Fruit fly (Drosophila melanogaster) whole organism, pupa: ENCODE measurements around the gene AP-1-2beta.

Source experiments
- CG10348 ChIP-seq: fragments of 200-800 bp; sonication (Bioruptor generic); IDR thresholded peaks from 2 replicates; pipeline ENCODE4 v1.3.6; 2022; ENCODE audit warnings: missing biosample characterization, missing genetic modification characterization
- CG12605 ChIP-seq: fragments of 200-800 bp; sonication (Bioruptor generic); IDR thresholded peaks from 2 replicates; pipeline ENCODE4 v1.3.6; 2022; ENCODE audit warnings: missing biosample characterization, missing genetic modification characterization
- CG13204 ChIP-seq: fragments of 200-800 bp; sonication (Bioruptor generic); optimal IDR thresholded peaks from 2 replicates; lab custom pipeline; 2018; ENCODE audit warnings: missing biosample characterization, mild to moderate bottlenecking, missing genetic modification characterization, moderate library complexity
- CG14655 ChIP-seq: fragments of 200-800 bp; sonication (Bioruptor generic); optimal IDR thresholded peaks from 3 replicates; lab custom pipeline; 2017; ENCODE audit warnings: mild to moderate bottlenecking, missing biosample characterization, missing genetic modification reagents, missing genetic modification characterization
- CG15710 ChIP-seq: fragments of 200-800 bp; sonication (Bioruptor generic); optimal IDR thresholded peaks from 2 replicates; lab custom pipeline; 2018; ENCODE audit warnings: missing biosample characterization, mild to moderate bottlenecking, missing genetic modification characterization, moderate library complexity
- CG17806 ChIP-seq: fragments of 200-800 bp; sonication (Bioruptor generic); optimal IDR thresholded peaks from 2 replicates; lab custom pipeline; 2018; ENCODE audit warnings: missing biosample characterization, mild to moderate bottlenecking, missing genetic modification characterization, moderate library complexity
- CG32121 ChIP-seq: fragments of 200-800 bp; sonication (Bioruptor generic); IDR thresholded peaks from 2 replicates; pipeline ENCODE4 v1.3.6; 2022; ENCODE audit warnings: missing biosample characterization, missing genetic modification characterization
- CG34367 ChIP-seq: fragments of 200-800 bp; sonication (Bioruptor generic); optimal IDR thresholded peaks from 2 replicates; lab custom pipeline; 2018; ENCODE audit warnings: missing biosample characterization, mild to moderate bottlenecking, missing genetic modification characterization
- CG4496 ChIP-seq: fragments of 200-800 bp; sonication (Bioruptor generic); IDR thresholded peaks from 3 replicates; pipeline ENCODE4 v1.3.6; 2022; ENCODE audit warnings: missing biosample characterization, missing genetic modification characterization
- CG8159 ChIP-seq: fragments of 200-800 bp; sonication (Bioruptor generic); optimal IDR thresholded peaks from 3 replicates; lab custom pipeline; 2018; ENCODE audit warnings: missing biosample characterization, mild to moderate bottlenecking, missing genetic modification characterization, moderate library complexity
- CG8301 ChIP-seq: fragments of 200-800 bp; sonication (Bioruptor generic); optimal IDR thresholded peaks from 2 replicates; lab custom pipeline; 2018; ENCODE audit warnings: missing biosample characterization, mild to moderate bottlenecking, missing genetic modification characterization
- CG9948 ChIP-seq: fragments of 200-800 bp; sonication (Bioruptor generic); optimal IDR thresholded peaks from 2 replicates; lab custom pipeline; 2018; ENCODE audit warnings: missing biosample characterization, mild to moderate bottlenecking, missing genetic modification characterization, moderate library complexity
- D1 ChIP-seq: fragments of 200-800 bp; sonication (Bioruptor generic); optimal IDR thresholded peaks from 2 replicates; lab custom pipeline; 2018; ENCODE audit warnings: missing biosample characterization, mild to moderate bottlenecking, missing genetic modification characterization, moderate library complexity
- EcR ChIP-seq: fragments of 200-800 bp; sonication (Bioruptor generic); optimal IDR thresholded peaks from 3 replicates; lab custom pipeline; 2019; ENCODE audit warnings: missing biosample characterization, missing genetic modification characterization, mild to moderate bottlenecking, moderate library complexity, missing genetic modification reagents
- Ets98B ChIP-seq: fragments of 200-800 bp; sonication (Bioruptor generic); IDR thresholded peaks from 2 replicates; pipeline ENCODE4 v1.3.6; 2022; ENCODE audit warnings: missing biosample characterization, missing genetic modification characterization
- Pif1A ChIP-seq: fragments of 200-800 bp; sonication (Bioruptor generic); optimal IDR thresholded peaks from 3 replicates; lab custom pipeline; 2016; ENCODE audit warnings: missing biosample characterization, missing genetic modification characterization
- Pif1B ChIP-seq: fragments of 200-800 bp; sonication (Bioruptor generic); optimal IDR thresholded peaks from 3 replicates; lab custom pipeline; 2016; ENCODE audit warnings: missing biosample characterization, missing genetic modification characterization
- Snoo ChIP-seq: fragments of 200-800 bp; sonication (Bioruptor generic); optimal IDR thresholded peaks from 3 replicates; lab custom pipeline; 2017; ENCODE audit warnings: missing biosample characterization, mild to moderate bottlenecking, missing genetic modification characterization, inconsistent platforms
- fd96Ca ChIP-seq: fragments of 200-800 bp; sonication (Bioruptor generic); IDR thresholded peaks from 3 replicates; pipeline ENCODE4 v1.3.6; 2022; ENCODE audit warnings: missing biosample characterization, missing genetic modification characterization
- gl ChIP-seq: fragments of 200-800 bp; sonication (Bioruptor generic); optimal IDR thresholded peaks from 2 replicates; lab custom pipeline; 2018; ENCODE audit warnings: missing biosample characterization, mild to moderate bottlenecking, missing genetic modification characterization
- rn ChIP-seq: fragments of 200-800 bp; sonication (Bioruptor generic); IDR thresholded peaks from 2 replicates; pipeline ENCODE4 v1.3.6; 2022; ENCODE audit warnings: missing biosample characterization, missing genetic modification characterization

The AP-1-2beta gene

DNA sequence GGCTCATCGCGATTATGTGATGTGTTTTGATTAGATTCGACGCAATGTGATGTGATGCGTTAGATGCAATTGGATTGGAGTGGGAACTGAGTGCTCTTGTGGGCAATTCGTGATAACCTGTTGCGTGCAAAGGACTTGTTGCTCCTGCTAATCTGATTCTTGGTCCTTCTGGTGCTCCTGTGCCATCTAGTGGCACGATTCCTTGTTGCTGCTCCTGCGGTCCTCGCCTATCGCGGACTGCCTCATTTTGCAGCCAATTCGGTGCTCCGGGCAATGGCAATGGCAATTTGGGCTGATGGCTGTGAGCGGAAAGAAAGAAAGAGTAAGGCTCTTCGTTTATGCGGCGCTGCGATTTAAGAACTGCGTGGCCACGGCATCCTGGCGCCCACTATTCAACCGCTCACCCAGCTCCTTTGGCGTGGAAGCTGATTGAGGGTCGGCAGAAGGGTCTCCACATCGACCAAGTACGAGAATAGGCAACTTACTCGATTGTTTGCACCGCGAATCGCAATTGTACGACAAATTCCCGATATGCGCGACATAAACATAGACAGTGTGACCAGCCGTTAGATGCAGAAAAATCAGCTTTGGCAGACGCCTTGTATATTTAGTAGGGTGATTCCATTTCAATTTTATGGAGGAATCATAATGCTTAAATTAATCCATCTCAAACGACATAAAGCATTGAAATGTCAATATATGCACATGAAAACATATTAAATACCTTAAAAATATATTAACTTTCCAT is 37.7 kb upstream of the AP-1-2beta start, which contains the start of gene Mer:
Gene Mer, minus strand, starts transcription at position 550 of the 748 bp plus-strand sequence.
- TF ChIP-seq gl (tag; lab: Kevin White, UChicago) (peak; percentile 79), CG13204 (no peak), Pif1B (no peak), CG14655 (no peak), CG8159 (peak; percentile 82), CG34367 (tag; lab: Kevin White, UChicago) (peak; percentile 76), Pif1A (no peak), CG8301 (peak; percentile 87), CG32121 (GFP tag; lab: Robert Waterston, UW) (peak; percentile 87), CG10348 (GFP tag; lab: Robert Waterston, UW) (no peak), CG9948 (peak; percentile 76), CG4496 (peak; percentile 93), D1 (no peak), EcR (no peak), CG17806 (tag; lab: Kevin White, UChicago) (peak; percentile 77), Snoo (peak; percentile 88), fd96Ca (GFP tag; lab: Robert Waterston, UW) (peak; percentile 95), Ets98B (GFP tag; lab: Robert Waterston, UW) (peak; percentile 88), CG15710 (peak; percentile 82), rn (GFP tag; lab: Robert Waterston, UW) (peak; percentile 66; the same call in 1 of the 2 replicates), CG12605 (GFP tag; lab: Robert Waterston, UW) (peak; percentile 73; the same call in 1 of the 2 replicates)

- peak; percentile 18 for TF ChIP-seq CG8301
- TF ChIP-seq fd96Ca (GFP tag; lab: Robert Waterston, UW) = no peak
- peak; percentile 15 for TF ChIP-seq Snoo
- TF ChIP-seq Ets98B (GFP tag; lab: Robert Waterston, UW) = 0 out of 2 replicates have a peak, but pooled peaks have one; percentile 45
- TF ChIP-seq CG12605 (GFP tag; lab: Robert Waterston, UW) = peak; percentile 18; the same call in 1 of the 2 replicates
- TF ChIP-seq CG17806 (tag; lab: Kevin White, UChicago) = peak; percentile 12
- TF ChIP-seq rn (GFP tag; lab: Robert Waterston, UW) = no peak
- TF ChIP-seq CG15710 = peak; percentile 7
- TF ChIP-seq Pif1A = peak; percentile 3
- TF ChIP-seq EcR = no peak
- peak; percentile 22 for TF ChIP-seq Pif1B
- TF ChIP-seq CG4496 = peak; percentile 79
Measured at dm6 chrX:19694792-19695558, 35.8 kb upstream of the AP-1-2beta start, which contains the start of gene CG14229. CG14229 (minus strand) TSS chrX:19695250.

- TF ChIP-seq Pif1B (no peak), CG4496 (peak; percentile 42; the same call in 1 of the 3 replicates)
- TF ChIP-seq, all 21 proteins: peak for 1
Measured at dm6 chrX:19696845-19697244, 34.0 kb upstream of the AP-1-2beta start, which contains the start of gene Cdc42. Cdc42 (plus strand) TSS chrX:19697091.

- TF ChIP-seq CG4496 (0 out of 3 replicates have a peak, but pooled peaks have one; percentile 17), fd96Ca (GFP tag; lab: Robert Waterston, UW) (0 out of 3 replicates have a peak, but pooled peaks have one; percentile 23), CG14655 (no peak)
Measured at dm6 chrX:19697255-19697877, 33.4 kb upstream of the AP-1-2beta start.

DNA sequence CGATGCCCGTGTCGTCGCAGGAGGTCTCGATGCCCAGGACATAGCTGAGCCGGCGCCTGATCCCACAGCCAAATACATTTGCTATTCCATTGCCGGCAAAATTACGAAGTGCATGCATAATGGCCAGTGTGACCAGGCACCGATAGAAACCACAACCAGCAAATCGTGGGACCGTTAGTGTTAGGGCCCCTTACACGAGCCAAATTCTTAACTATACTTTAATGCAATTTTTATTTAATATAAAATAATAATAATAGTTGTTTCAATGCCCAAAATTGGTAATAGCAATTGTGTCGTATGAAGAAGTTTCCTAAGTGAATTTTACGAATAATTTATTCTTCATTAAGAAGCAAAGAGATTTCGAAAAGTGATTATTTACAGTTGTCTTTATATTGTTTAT is 29.2 kb upstream of the AP-1-2beta start, which contains the start of gene Tcs4:
Gene Tcs4, minus strand, starts transcription at position 145 of the 400 bp plus-strand sequence.
- TF ChIP-seq CG17806 (tag; lab: Kevin White, UChicago) (no peak), Ets98B (GFP tag; lab: Robert Waterston, UW) (peak; percentile 34; the same call in 1 of the 2 replicates)
- TF ChIP-seq, all 21 proteins: peak for 1

DNA sequence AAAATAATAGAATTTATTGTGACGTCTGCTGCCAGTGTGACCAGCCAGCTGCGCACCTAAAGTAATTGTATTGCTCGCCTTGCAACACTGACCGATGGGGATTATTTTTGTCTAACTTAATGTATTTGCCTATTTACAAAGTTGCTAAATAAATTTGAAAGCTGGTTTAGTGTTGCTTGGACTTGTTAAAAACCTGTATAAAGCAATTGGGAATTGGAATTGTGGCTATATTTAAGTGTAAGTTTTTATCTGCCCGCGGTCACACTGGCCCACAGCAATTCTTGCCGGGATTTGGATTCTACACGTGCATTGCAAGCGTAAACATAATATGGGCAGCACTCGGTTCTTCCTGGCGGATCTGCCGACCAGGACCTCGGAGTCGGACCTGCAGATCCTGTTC is 26.7 kb upstream of the AP-1-2beta start, which contains the start of the genes CG14230 and CG14232:
Gene CG14230, plus strand, starts transcription at position 94 of the 400 bp plus-strand sequence.
Gene CG14232, minus strand, starts transcription at position 177 of the 400 bp plus-strand sequence.
- peak; percentile 5 for TF ChIP-seq CG15710
- no peak for TF ChIP-seq CG12605 (GFP tag; lab: Robert Waterston, UW)
- TF ChIP-seq, all 21 proteins: peak for 1

DNA sequence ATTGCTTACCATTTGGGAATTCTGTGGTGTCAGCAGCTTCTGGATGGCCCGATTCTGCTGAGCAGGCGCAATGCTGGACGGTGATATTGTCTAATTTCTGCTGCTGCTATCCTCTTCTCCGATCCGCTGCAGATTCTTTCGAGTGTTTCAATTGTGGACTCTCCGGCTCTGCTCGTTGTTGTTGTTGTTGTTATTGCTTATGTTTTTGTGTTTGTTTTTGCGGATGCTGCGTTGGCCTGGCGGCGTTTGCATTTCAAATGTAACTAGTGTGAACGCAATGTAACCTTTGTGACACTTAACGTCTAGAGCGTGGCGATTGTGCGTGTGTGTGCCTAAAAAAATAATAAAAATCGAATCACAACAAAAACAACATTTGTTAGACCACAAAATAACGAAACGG is 18.9 kb upstream of the AP-1-2beta start:
- no peak for TF ChIP-seq rn (GFP tag; lab: Robert Waterston, UW)
- TF ChIP-seq CG34367 (tag; lab: Kevin White, UChicago) = no peak
- TF ChIP-seq CG12605 (GFP tag; lab: Robert Waterston, UW) = no peak
- no peak for TF ChIP-seq Snoo
- no peak for TF ChIP-seq Pif1B
- TF ChIP-seq Ets98B (GFP tag; lab: Robert Waterston, UW) = no peak
- no peak for TF ChIP-seq CG8301
- TF ChIP-seq CG13204 = no peak
- TF ChIP-seq CG10348 (GFP tag; lab: Robert Waterston, UW) = no peak
